Fruit fly (Drosophila melanogaster) whole organism, embryonic: Measurements from ENCODE around the gene NANS.
A peak's percentile ranks its signal among the peaks of the same experiment; 100 is the strongest.

ENCODE experiments used
- Asciz ChIP-seq: fragments of 200-800 bp; sonication (Bioruptor generic); optimal IDR thresholded peaks from 2 replicates; lab custom pipeline; 2017; ENCODE audit warnings: missing biosample characterization, mild to moderate bottlenecking, missing genetic modification characterization, missing genetic modification reagents
- BEAF-32 ChIP-seq: fragments of 200-800 bp; sonication (Bioruptor generic); optimal IDR thresholded peaks from 3 replicates; lab custom pipeline; 2017; ENCODE audit warnings: missing biosample characterization, missing genetic modification characterization, mild to moderate bottlenecking, moderate library complexity, missing genetic modification reagents
- BtbVII ChIP-seq: fragments of 200-800 bp; sonication (Bioruptor generic); optimal IDR thresholded peaks from 3 replicates; lab custom pipeline; 2017; ENCODE audit warnings: missing biosample characterization, mild to moderate bottlenecking, missing genetic modification characterization
- CG1024 ChIP-seq: fragments of 200-800 bp; sonication (Bioruptor generic); IDR thresholded peaks from 2 replicates; pipeline ENCODE4 v1.3.6; 2022; ENCODE audit warnings: missing biosample characterization, missing genetic modification characterization
- CG10366 ChIP-seq: fragments of 200-800 bp; sonication (Bioruptor generic); IDR thresholded peaks from 2 replicates; pipeline ENCODE4 v1.3.6; 2022; ENCODE audit warnings: missing biosample characterization, missing genetic modification characterization
- CG10959 ChIP-seq: fragments of 200-800 bp; sonication (Bioruptor generic); IDR thresholded peaks from 2 replicates; pipeline ENCODE4 v1.3.6; 2022; ENCODE audit warnings: missing biosample characterization, missing genetic modification characterization
- CG11695 ChIP-seq: fragments of 200-800 bp; sonication (Bioruptor generic); IDR thresholded peaks from 3 replicates; pipeline ENCODE4 v1.3.6; 2022; ENCODE audit warnings: missing biosample characterization, missing genetic modification characterization
- CG12942 ChIP-seq: fragments of 200-800 bp; sonication (Bioruptor generic); optimal IDR thresholded peaks from 3 replicates; lab custom pipeline; 2016; ENCODE audit warnings: missing biosample characterization, missing genetic modification characterization
- CG13123 ChIP-seq: fragments of 200-800 bp; sonication (Bioruptor generic); optimal IDR thresholded peaks from 2 replicates; lab custom pipeline; 2016; ENCODE audit warnings: missing biosample characterization, missing genetic modification characterization
- CG1602 ChIP-seq: fragments of 200-800 bp; sonication (Bioruptor generic); optimal IDR thresholded peaks from 3 replicates; lab custom pipeline; 2016; ENCODE audit warnings: missing biosample characterization, missing genetic modification characterization
- CG16779 ChIP-seq: fragments of 200-800 bp; sonication (Bioruptor generic); IDR thresholded peaks from 2 replicates; pipeline ENCODE4 v1.3.6; 2022; ENCODE audit warnings: missing biosample characterization, missing genetic modification characterization
- CG17912 ChIP-seq: fragments of 200-800 bp; sonication (Bioruptor generic); optimal IDR thresholded peaks from 2 replicates; lab custom pipeline; 2018; ENCODE audit warnings: missing biosample characterization, mild to moderate bottlenecking, missing genetic modification characterization
- CG1792 ChIP-seq: fragments of 200-800 bp; sonication (Bioruptor generic); optimal IDR thresholded peaks from 2 replicates; lab custom pipeline; 2016; ENCODE audit warnings: missing biosample characterization, missing genetic modification characterization
- CG30403 ChIP-seq: fragments of 200-800 bp; sonication (Bioruptor generic); optimal IDR thresholded peaks from 3 replicates; lab custom pipeline; 2016; ENCODE audit warnings: missing biosample characterization, missing genetic modification characterization
- CG3065 ChIP-seq: fragments of 200-800 bp; sonication (Bioruptor generic); optimal IDR thresholded peaks from 2 replicates; lab custom pipeline; 2016; ENCODE audit warnings: missing biosample characterization, missing genetic modification characterization
- CG4617 ChIP-seq: fragments of 200-800 bp; sonication (Bioruptor generic); optimal IDR thresholded peaks from 3 replicates; lab custom pipeline; 2016; ENCODE audit warnings: missing biosample characterization, missing genetic modification characterization, borderline replicate concordance
- CG4730 ChIP-seq: fragments of 200-800 bp; sonication (Bioruptor generic); IDR thresholded peaks from 2 replicates; pipeline ENCODE4 v1.3.6; 2022; ENCODE audit warnings: missing biosample characterization, missing genetic modification characterization
- CG8765 ChIP-seq: fragments of 200-800 bp; sonication (Bioruptor generic); IDR thresholded peaks from 2 replicates; pipeline ENCODE4 v1.3.6; 2022; ENCODE audit warnings: missing biosample characterization, missing genetic modification characterization
- CG9817 ChIP-seq: fragments of 200-800 bp; sonication (Bioruptor generic); optimal IDR thresholded peaks from 2 replicates; lab custom pipeline; 2018; ENCODE audit warnings: missing biosample characterization, mild to moderate bottlenecking, missing genetic modification characterization, moderate library complexity
- CG9932 ChIP-seq: fragments of 200-800 bp; sonication (Bioruptor generic); IDR thresholded peaks from 2 replicates; pipeline ENCODE4 v1.3.6; 2022; ENCODE audit warnings: missing biosample characterization, missing genetic modification characterization
- CrebB ChIP-seq: fragments of 200-800 bp; sonication (Bioruptor generic); optimal IDR thresholded peaks from 3 replicates; lab custom pipeline; 2018; ENCODE audit warnings: missing biosample characterization, mild to moderate bottlenecking, missing genetic modification characterization
- Dfd ChIP-seq, 2 experiments: fragments of >200 bp; optimal IDR thresholded peaks; 2 replicates each; lab custom pipeline; 2017; ENCODE audit warnings: missing biosample characterization in 2 of 2, missing genetic modification characterization in 2 of 2
- Fer1 ChIP-seq: fragments of 200-800 bp; sonication (Bioruptor generic); optimal IDR thresholded peaks from 2 replicates; lab custom pipeline; 2017; ENCODE audit warnings: missing biosample characterization, mild to moderate bottlenecking, missing genetic modification characterization
- H15 ChIP-seq: fragments of 200-800 bp; sonication (Bioruptor generic); IDR thresholded peaks from 3 replicates; pipeline ENCODE4 v1.3.6; 2022; ENCODE audit warnings: missing biosample characterization, missing genetic modification characterization
- HmgZ ChIP-seq: fragments of 200-800 bp; sonication (Bioruptor generic); optimal IDR thresholded peaks from 2 replicates; lab custom pipeline; 2018; ENCODE audit warnings: missing biosample characterization, mild to moderate bottlenecking, missing genetic modification characterization
- Hr51 ChIP-seq, 2 experiments: fragments of 200-800 bp; sonication (Bioruptor generic); optimal IDR thresholded peaks; 2 replicates in 1 of 2; 3 replicates in 1 of 2; lab custom pipeline; 2016 to 2018; ENCODE audit warnings: missing biosample characterization in 2 of 2, missing genetic modification characterization in 2 of 2, mild to moderate bottlenecking in 1 of 2, moderate library complexity in 1 of 2
- Lpt ChIP-seq: fragments of >200 bp; optimal IDR thresholded peaks from 2 replicates; lab custom pipeline; 2018; ENCODE audit warnings: missing biosample characterization, missing genetic modification characterization
- Max ChIP-seq: fragments of 200-800 bp; sonication (Bioruptor generic); optimal IDR thresholded peaks from 2 replicates; lab custom pipeline; 2016; ENCODE audit warnings: missing biosample characterization, mild to moderate bottlenecking, missing genetic modification characterization
- Mrtf ChIP-seq: fragments of 200-800 bp; sonication (Bioruptor generic); IDR thresholded peaks from 3 replicates; pipeline ENCODE4 v1.3.6; 2022; ENCODE audit warnings: missing biosample characterization, missing genetic modification characterization
- Oli ChIP-seq: fragments of 200-800 bp; sonication (Bioruptor generic); optimal IDR thresholded peaks from 2 replicates; lab custom pipeline; 2018; ENCODE audit warnings: missing biosample characterization, mild to moderate bottlenecking, missing genetic modification characterization, moderate library complexity
- Optix ChIP-seq: fragments of 200-800 bp; sonication (Bioruptor generic); IDR thresholded peaks from 3 replicates; pipeline ENCODE4 v1.3.6; 2022; ENCODE audit warnings: missing biosample characterization, missing genetic modification characterization
- Scr ChIP-seq: fragments of 200-800 bp; sonication (Bioruptor generic); IDR thresholded peaks from 2 replicates; pipeline ENCODE4 v1.3.6; 2022; ENCODE audit warnings: missing biosample characterization, missing genetic modification characterization; ENCODE audit not compliant: partially characterized antibody
- Spps ChIP-seq: fragments of 200-800 bp; sonication (Bioruptor generic); optimal IDR thresholded peaks from 2 replicates; lab custom pipeline; 2018; ENCODE audit warnings: missing biosample characterization, mild to moderate bottlenecking, missing genetic modification characterization
- bab2 ChIP-seq: fragments of 200-800 bp; sonication (Bioruptor generic); optimal IDR thresholded peaks from 2 replicates; lab custom pipeline; 2016; ENCODE audit warnings: missing biosample characterization, missing genetic modification characterization
- br ChIP-seq: fragments of >200 bp; optimal IDR thresholded peaks from 2 replicates; lab custom pipeline; 2017
- chinmo ChIP-seq: fragments of 200-800 bp; sonication (Bioruptor generic); IDR thresholded peaks from 4 replicates; pipeline ENCODE4 v1.3.6; 2022; ENCODE audit warnings: missing biosample characterization, missing genetic modification characterization; ENCODE audit not compliant: partially characterized antibody
- crc ChIP-seq: fragments of 200-800 bp; sonication (Bioruptor generic); optimal IDR thresholded peaks from 2 replicates; lab custom pipeline; 2016; ENCODE audit warnings: missing biosample characterization, missing genetic modification characterization
- dimm ChIP-seq: fragments of 200-800 bp; sonication (Bioruptor generic); IDR thresholded peaks from 2 replicates; pipeline ENCODE4 v1.3.6; 2022; ENCODE audit warnings: missing biosample characterization, missing genetic modification characterization
- eve ChIP-seq, 2 experiments: fragments of >200 bp; optimal IDR thresholded peaks; 2 replicates each; lab custom pipeline; 2017; ENCODE audit warnings: missing biosample characterization in 2 of 2, missing genetic modification characterization in 2 of 2
- eyg ChIP-seq: fragments of 200-800 bp; sonication (Bioruptor generic); optimal IDR thresholded peaks from 3 replicates; lab custom pipeline; 2016; ENCODE audit warnings: missing biosample characterization, missing genetic modification characterization
- hbn ChIP-seq: fragments of 200-800 bp; sonication (Bioruptor generic); IDR thresholded peaks from 2 replicates; pipeline ENCODE4 v1.3.6; 2022; ENCODE audit warnings: missing biosample characterization, missing genetic modification characterization; ENCODE audit not compliant: partially characterized antibody
- nerfin-1 ChIP-seq: fragments of 200-800 bp; sonication (Bioruptor generic); optimal IDR thresholded peaks from 3 replicates; lab custom pipeline; 2019; ENCODE audit warnings: missing biosample characterization, mild to moderate bottlenecking, missing genetic modification characterization, moderate library complexity
- peb ChIP-seq: fragments of 200-800 bp; sonication (Bioruptor generic); IDR thresholded peaks from 2 replicates; pipeline ENCODE4 v1.3.6; 2022; ENCODE audit warnings: missing biosample characterization, missing genetic modification characterization
- pnt ChIP-seq: fragments of 200-800 bp; sonication (Bioruptor generic); optimal IDR thresholded peaks from 3 replicates; lab custom pipeline; 2016; ENCODE audit warnings: missing biosample characterization, missing genetic modification characterization
- sens-2 ChIP-seq: fragments of 200-800 bp; sonication (Bioruptor generic); IDR thresholded peaks from 2 replicates; pipeline ENCODE4 v1.3.6; 2022; ENCODE audit warnings: missing biosample characterization, missing genetic modification characterization
- seq ChIP-seq: fragments of 200-800 bp; sonication (Bioruptor generic); IDR thresholded peaks from 2 replicates; pipeline ENCODE4 v1.3.6; 2022; ENCODE audit warnings: missing biosample characterization, missing genetic modification characterization
- shn ChIP-seq: fragments of 200-800 bp; sonication (Bioruptor generic); optimal IDR thresholded peaks from 3 replicates; lab custom pipeline; 2016; ENCODE audit warnings: missing biosample characterization, missing genetic modification characterization
- slou ChIP-seq: fragments of 200-800 bp; sonication (Bioruptor generic); optimal IDR thresholded peaks from 3 replicates; lab custom pipeline; 2016; ENCODE audit warnings: missing biosample characterization, missing genetic modification characterization
- sna ChIP-seq: fragments of 200-800 bp; sonication (Bioruptor generic); IDR thresholded peaks from 2 replicates; pipeline ENCODE4 v1.3.6; 2022; ENCODE audit warnings: missing biosample characterization, missing genetic modification characterization; ENCODE audit not compliant: partially characterized antibody
- sug ChIP-seq: fragments of 200-800 bp; optimal IDR thresholded peaks from 2 replicates; lab custom pipeline; 2019; ENCODE audit warnings: missing biosample characterization, mild to moderate bottlenecking, missing genetic modification characterization, moderate library complexity
- wor ChIP-seq: fragments of 200-800 bp; sonication (Bioruptor generic); IDR thresholded peaks from 2 replicates; pipeline ENCODE4 v1.3.6; 2022; ENCODE audit warnings: missing biosample characterization, missing genetic modification characterization

Gene NANS

dm6 chr3R:12439401-12440143, 13.2 kb downstream of the NANS start, which contains the start of gene Desat1 (continued):
- TF ChIP-seq chinmo (peak; percentile 89; the same call in 3 of the 4 replicates), seq (GFP tag; lab: Robert Waterston, UW) (no peak), BtbVII (peak; percentile 46), Oli (tag; lab: Kevin White, UChicago) (no peak), CG9817 (no peak), Dfd (GFP tag; optimal IDR thresholded peaks at IDR 0.05; lab: Kevin White, UChicago) (no peak), pnt (GFP tag; lab: Kevin White, UChicago) (no peak), HmgZ (tag; lab: Kevin White, UChicago) (peak; percentile 36), crc (no peak), dimm (no peak), nerfin-1 (tag; lab: Kevin White, UChicago) (peak; percentile 19), CG11695 (no peak), CG12942 (GFP tag; lab: Kevin White, UChicago) (no peak), sna (GFP tag; lab: Robert Waterston, UW) (peak; percentile 93), CG4730 (GFP tag; lab: Robert Waterston, UW) (no peak), CG9932 (GFP tag; lab: Robert Waterston, UW) (peak; percentile 20; the same call in 1 of the 2 replicates), Lpt (no peak), slou (GFP tag; lab: Kevin White, UChicago) (no peak), CG30403 (GFP tag; lab: Kevin White, UChicago) (peak; percentile 8), CG1792 (GFP tag; lab: Kevin White, UChicago) (no peak), sens-2 (GFP tag; lab: Robert Waterston, UW) (no peak), CG1602 (GFP tag; lab: Kevin White, UChicago) (no peak), Asciz (GFP tag; lab: Kevin White, UChicago) (no peak), CG8765 (no peak), CG13123 (GFP tag; lab: Kevin White, UChicago) (no peak), Optix (no peak), peb (GFP tag; lab: Robert Waterston, UW) (no peak), br (lab: Kevin White, UChicago) (no peak), CG10959 (GFP tag; lab: Robert Waterston, UW) (no peak), eyg (GFP tag; lab: Kevin White, UChicago) (no peak), Mrtf (no peak), sug (tag; lab: Kevin White, UChicago) (peak; percentile 22), Scr (peak; percentile 91), bab2 (GFP tag; lab: Kevin White, UChicago) (no peak), CG1024 (no peak), BEAF-32 (GFP tag; lab: Kevin White, UChicago) (peak; percentile 88), CrebB (no peak), CG3065 (GFP tag; lab: Kevin White, UChicago) (no peak), Hr51 (GFP tag; optimal IDR thresholded peaks at IDR 0.05; lab: Kevin White, UChicago) (no peak), hbn (GFP tag; lab: Robert Waterston, UW) (peak; percentile 89), Fer1 (GFP tag; lab: Kevin White, UChicago) (no peak), eve (GFP tag; optimal IDR thresholded peaks at IDR 0.05; lab: Kevin White, UChicago) (no peak), wor (no peak), Spps (tag; lab: Kevin White, UChicago) (no peak), Max (GFP tag; lab: Kevin White, UChicago) (no peak), H15 (no peak), CG17912 (GFP tag; lab: Kevin White, UChicago) (no peak), CG4617 (GFP tag; lab: Kevin White, UChicago) (peak; percentile 49), CG10366 (GFP tag; lab: Robert Waterston, UW) (no peak), shn (GFP tag; lab: Kevin White, UChicago) (no peak), CG16779 (GFP tag; lab: Robert Waterston, UW) (no peak)
